Fruit fly (Drosophila melanogaster) whole organism, embryonic: ENCODE data around the gene CG6000.

Source experiments
- BEAF-32 ChIP-seq: fragments of 200-800 bp; sonication (Bioruptor generic); optimal IDR thresholded peaks from 3 replicates; lab custom pipeline; 2017; ENCODE audit warnings: missing biosample characterization, missing genetic modification characterization, mild to moderate bottlenecking, moderate library complexity, missing genetic modification reagents
- Bdp1 ChIP-seq: fragments of 200-800 bp; sonication (Bioruptor generic); optimal IDR thresholded peaks from 3 replicates; lab custom pipeline; 2016; ENCODE audit warnings: missing biosample characterization, missing genetic modification characterization
- Bteb2 ChIP-seq: fragments of 200-800 bp; sonication (Bioruptor generic); optimal IDR thresholded peaks from 2 replicates; lab custom pipeline; 2016; ENCODE audit warnings: missing biosample characterization, missing genetic modification characterization
- CG10543 ChIP-seq: fragments of 200-800 bp; sonication (Bioruptor generic); optimal IDR thresholded peaks from 3 replicates; lab custom pipeline; 2017; ENCODE audit warnings: missing biosample characterization, mild to moderate bottlenecking, missing genetic modification characterization, moderate library complexity
- CG11085 ChIP-seq: fragments of 200-800 bp; sonication (Bioruptor generic); IDR thresholded peaks from 2 replicates; pipeline ENCODE4 v1.3.6; 2022; ENCODE audit warnings: missing biosample characterization, missing genetic modification characterization
- CG11247 ChIP-seq: fragments of 200-800 bp; sonication (Bioruptor generic); IDR thresholded peaks from 2 replicates; pipeline ENCODE4 v1.3.6; 2022; ENCODE audit warnings: missing biosample characterization, missing genetic modification characterization
- CG14667 ChIP-seq: fragments of 200-800 bp; sonication (Bioruptor generic); IDR thresholded peaks from 2 replicates; pipeline ENCODE4 v1.3.6; 2022; ENCODE audit warnings: missing biosample characterization, missing genetic modification characterization
- CG15073 ChIP-seq: fragments of 200-800 bp; sonication (Bioruptor generic); optimal IDR thresholded peaks from 2 replicates; lab custom pipeline; 2016; ENCODE audit warnings: missing biosample characterization, missing genetic modification characterization
- CG18764 ChIP-seq: fragments of 200-800 bp; sonication (Bioruptor generic); optimal IDR thresholded peaks from 3 replicates; lab custom pipeline; 2016; ENCODE audit warnings: missing biosample characterization, missing genetic modification characterization
- CG4328 ChIP-seq: fragments of 200-800 bp; sonication (Bioruptor generic); optimal IDR thresholded peaks from 3 replicates; lab custom pipeline; 2017; ENCODE audit warnings: missing biosample characterization, missing genetic modification reagents, missing genetic modification characterization
- CG4360 ChIP-seq: fragments of 200-800 bp; sonication (Bioruptor generic); IDR thresholded peaks from 2 replicates; pipeline ENCODE4 v1.3.6; 2022; ENCODE audit warnings: missing biosample characterization, missing genetic modification characterization
- CG4820 ChIP-seq: fragments of 200-800 bp; sonication (Bioruptor generic); optimal IDR thresholded peaks from 3 replicates; lab custom pipeline; 2016; ENCODE audit warnings: missing biosample characterization, missing genetic modification characterization
- CG6175 ChIP-seq: fragments of 200-800 bp; sonication (Bioruptor generic); IDR thresholded peaks from 3 replicates; pipeline ENCODE4 v1.3.6; 2022; ENCODE audit warnings: missing biosample characterization, missing genetic modification characterization
- CG7372 ChIP-seq: fragments of 200-800 bp; sonication (Bioruptor generic); IDR thresholded peaks from 2 replicates; pipeline ENCODE4 v1.3.6; 2022; ENCODE audit warnings: missing biosample characterization, missing genetic modification characterization
- CG8478 ChIP-seq: fragments of >200 bp; optimal IDR thresholded peaks from 2 replicates; lab custom pipeline; 2018
- CG9876 ChIP-seq: fragments of 200-800 bp; sonication (Bioruptor generic); optimal IDR thresholded peaks from 2 replicates; lab custom pipeline; 2016; ENCODE audit warnings: missing biosample characterization, missing genetic modification characterization
- D19A ChIP-seq: fragments of 200-800 bp; optimal IDR thresholded peaks from 3 replicates; lab custom pipeline; 2019; ENCODE audit warnings: missing biosample characterization, mild to moderate bottlenecking, missing genetic modification characterization, moderate library complexity
- Dbx ChIP-seq: fragments of 200-800 bp; sonication (Bioruptor generic); IDR thresholded peaks from 3 replicates; pipeline ENCODE4 v1.3.6; 2022; ENCODE audit warnings: missing biosample characterization, missing genetic modification characterization
- Dip2 ChIP-seq: fragments of 200-800 bp; sonication (Bioruptor generic); IDR thresholded peaks from 2 replicates; pipeline ENCODE4 v1.3.6; 2022; ENCODE audit warnings: missing biosample characterization, missing genetic modification characterization
- Doc3 ChIP-seq: fragments of 200-800 bp; sonication (Bioruptor generic); IDR thresholded peaks from 3 replicates; pipeline ENCODE4 v1.3.6; 2022; ENCODE audit warnings: missing biosample characterization, missing genetic modification characterization; ENCODE audit not compliant: partially characterized antibody
- Fer3 ChIP-seq: fragments of 200-800 bp; sonication (Bioruptor generic); optimal IDR thresholded peaks from 2 replicates; lab custom pipeline; 2018; ENCODE audit warnings: missing biosample characterization, mild to moderate bottlenecking, missing genetic modification characterization, moderate library complexity
- HLHmδ ChIP-seq: fragments of 200-800 bp; sonication (Bioruptor generic); optimal IDR thresholded peaks from 2 replicates; lab custom pipeline; 2018; ENCODE audit warnings: missing biosample characterization, mild to moderate bottlenecking, missing genetic modification characterization, moderate library complexity
- Hr3 ChIP-seq: fragments of 200-800 bp; sonication (Bioruptor generic); optimal IDR thresholded peaks from 3 replicates; lab custom pipeline; 2016; ENCODE audit warnings: missing biosample characterization, missing genetic modification characterization
- MBD-R2 ChIP-seq: fragments of 200-800 bp; sonication (Bioruptor generic); IDR thresholded peaks from 2 replicates; pipeline ENCODE4 v1.3.6; 2022; ENCODE audit warnings: missing biosample characterization, missing genetic modification characterization
- Oaz ChIP-seq: fragments of 200-800 bp; sonication (Bioruptor generic); IDR thresholded peaks from 2 replicates; pipeline ENCODE4 v1.3.6; 2022; ENCODE audit warnings: missing biosample characterization, missing genetic modification characterization
- Opbp ChIP-seq: fragments of 200-800 bp; sonication (Bioruptor generic); IDR thresholded peaks from 3 replicates; pipeline ENCODE4 v1.3.6; 2022; ENCODE audit warnings: missing biosample characterization, missing genetic modification characterization; ENCODE audit not compliant: partially characterized antibody
- Sox100B ChIP-seq: fragments of 200-800 bp; sonication (Bioruptor generic); optimal IDR thresholded peaks from 3 replicates; lab custom pipeline; 2018; ENCODE audit warnings: missing biosample characterization, mild to moderate bottlenecking, missing genetic modification characterization
- Sry-β ChIP-seq: fragments of 200-800 bp; sonication (Bioruptor generic); optimal IDR thresholded peaks from 2 replicates; lab custom pipeline; 2018; ENCODE audit warnings: missing biosample characterization, mild to moderate bottlenecking, missing genetic modification characterization, moderate library complexity
- ato ChIP-seq: fragments of 200-800 bp; sonication (Bioruptor generic); IDR thresholded peaks from 2 replicates; pipeline ENCODE4 v1.3.6; 2022; ENCODE audit warnings: missing biosample characterization, missing genetic modification characterization; ENCODE audit not compliant: partially characterized antibody
- az2 ChIP-seq: fragments of 200-800 bp; sonication (Bioruptor generic); optimal IDR thresholded peaks from 3 replicates; lab custom pipeline; 2016; ENCODE audit warnings: missing biosample characterization, missing genetic modification characterization
- bsh ChIP-seq, 2 experiments: fragments of 200-800 bp; sonication (Bioruptor generic); optimal IDR thresholded peaks; 2 replicates each; lab custom pipeline; 2017 to 2018; ENCODE audit warnings: mild to moderate bottlenecking in 2 of 2, missing biosample characterization in 2 of 2, missing genetic modification characterization in 2 of 2, moderate library complexity in 1 of 2
- ci ChIP-seq: fragments of 200-800 bp; sonication (Bioruptor generic); IDR thresholded peaks from 3 replicates; pipeline ENCODE4 v1.3.6; 2022; ENCODE audit warnings: missing biosample characterization, missing genetic modification characterization
- ewg ChIP-seq: fragments of 200-800 bp; sonication (Bioruptor generic); optimal IDR thresholded peaks from 3 replicates; lab custom pipeline; 2017; ENCODE audit warnings: mild to moderate bottlenecking, missing biosample characterization, missing genetic modification reagents, missing genetic modification characterization
- gcm2 ChIP-seq: fragments of 200-800 bp; sonication (Bioruptor generic); optimal IDR thresholded peaks from 2 replicates; lab custom pipeline; 2016; ENCODE audit warnings: missing biosample characterization, missing genetic modification characterization
- gt ChIP-seq: fragments of 200-800 bp; sonication (Bioruptor generic); IDR thresholded peaks from 2 replicates; pipeline ENCODE4 v1.3.6; 2022; ENCODE audit warnings: missing biosample characterization, missing genetic modification characterization
- hb ChIP-seq: fragments of 200-800 bp; sonication (Bioruptor generic); IDR thresholded peaks from 3 replicates; pipeline ENCODE4 v1.3.6; 2022; ENCODE audit warnings: missing biosample characterization, missing genetic modification characterization; ENCODE audit not compliant: partially characterized antibody
- her ChIP-seq: fragments of 200-800 bp; sonication (Bioruptor generic); optimal IDR thresholded peaks from 2 replicates; lab custom pipeline; 2016; ENCODE audit warnings: missing biosample characterization, missing genetic modification characterization
- ind ChIP-seq: fragments of 200-800 bp; sonication (Bioruptor generic); optimal IDR thresholded peaks from 3 replicates; lab custom pipeline; 2016; ENCODE audit warnings: missing biosample characterization, missing genetic modification characterization
- kah ChIP-seq: fragments of 200-800 bp; sonication (Bioruptor generic); optimal IDR thresholded peaks from 2 replicates; lab custom pipeline; 2018; ENCODE audit warnings: missing biosample characterization, mild to moderate bottlenecking, missing genetic modification characterization
- kay ChIP-seq: fragments of 200-800 bp; sonication (Bioruptor generic); optimal IDR thresholded peaks from 2 replicates; lab custom pipeline; 2016; ENCODE audit warnings: missing biosample characterization, missing genetic modification characterization
- mam ChIP-seq: fragments of 200-800 bp; sonication (Bioruptor generic); optimal IDR thresholded peaks from 3 replicates; lab custom pipeline; 2016; ENCODE audit warnings: missing biosample characterization, missing genetic modification characterization
- mld ChIP-seq: fragments of 200-800 bp; sonication (Bioruptor generic); IDR thresholded peaks from 3 replicates; pipeline ENCODE4 v1.3.6; 2022; ENCODE audit warnings: missing biosample characterization, missing genetic modification characterization; ENCODE audit not compliant: partially characterized antibody
- p53 ChIP-seq: fragments of 200-800 bp; sonication (Bioruptor generic); optimal IDR thresholded peaks from 2 replicates; lab custom pipeline; 2016; ENCODE audit warnings: missing biosample characterization, missing genetic modification characterization
- pfk ChIP-seq: fragments of 200-800 bp; sonication (Bioruptor generic); optimal IDR thresholded peaks from 2 replicates; lab custom pipeline; 2018; ENCODE audit warnings: missing biosample characterization, mild to moderate bottlenecking, missing genetic modification characterization, moderate library complexity
- psq ChIP-seq: fragments of 200-800 bp; sonication (Bioruptor generic); optimal IDR thresholded peaks from 2 replicates; lab custom pipeline; 2017; ENCODE audit warnings: missing biosample characterization, missing genetic modification characterization
- scrt ChIP-seq: fragments of 200-800 bp; sonication (Bioruptor generic); optimal IDR thresholded peaks from 2 replicates; lab custom pipeline; 2018; ENCODE audit warnings: missing biosample characterization, mild to moderate bottlenecking, missing genetic modification characterization, moderate library complexity
- tgo ChIP-seq: fragments of 200-800 bp; sonication (Bioruptor generic); IDR thresholded peaks from 3 replicates; pipeline ENCODE4 v1.3.6; 2022; ENCODE audit warnings: missing biosample characterization, missing genetic modification characterization
- unc-4 ChIP-seq: fragments of 200-800 bp; sonication (Bioruptor generic); IDR thresholded peaks from 2 replicates; pipeline ENCODE4 v1.3.6; 2022; ENCODE audit warnings: missing biosample characterization, missing genetic modification characterization; ENCODE audit not compliant: partially characterized antibody
- z ChIP-seq: fragments of 200-800 bp; sonication (Bioruptor generic); IDR thresholded peaks from 3 replicates; pipeline ENCODE4 v1.3.6; 2022; ENCODE audit warnings: missing biosample characterization, missing genetic modification characterization

Gene CG6000

dm6 chr3R:24037538-24038265 is 16.5 kb upstream of the CG6000 start, which contains the start of gene spas (continued):
- peak; percentile 65 for TF ChIP-seq Bdp1 (GFP tag; lab: Kevin White, UChicago)
- TF ChIP-seq hb: peak; percentile 92
- peak; percentile 44; the same call in 1 of the 2 replicates for TF ChIP-seq CG11085 (GFP tag; lab: Robert Waterston, UW)
- peak; percentile 36 for TF ChIP-seq CG10543 (GFP tag; lab: Kevin White, UChicago)
- peak in 1 of 2 experiments; percentile 66 for TF ChIP-seq bsh (GFP tag; optimal IDR thresholded peaks at IDR 0.05; lab: Kevin White, UChicago)
- no peak for TF ChIP-seq scrt (GFP tag; lab: Kevin White, UChicago)
- TF ChIP-seq kah: no peak
- TF ChIP-seq unc-4: peak; percentile 88
- no peak for TF ChIP-seq CG8478 (lab: Kevin White, UChicago)
- no peak for TF ChIP-seq z (GFP tag; lab: Robert Waterston, UW)
- TF ChIP-seq ci: peak; percentile 76; the same call in 2 of the 3 replicates
- TF ChIP-seq gcm2 (GFP tag; lab: Kevin White, UChicago): no peak
- peak; percentile 60; the same call in 1 of the 2 replicates for TF ChIP-seq gt
- no peak for TF ChIP-seq p53 (GFP tag; lab: Kevin White, UChicago)
- TF ChIP-seq mld (GFP tag; lab: Robert Waterston, UW): peak; percentile 76
- peak; percentile 57 for TF ChIP-seq az2 (GFP tag; lab: Kevin White, UChicago)
- peak; percentile 20 for TF ChIP-seq CG4328 (GFP tag; lab: Kevin White, UChicago)
- TF ChIP-seq CG7372 (GFP tag; lab: Robert Waterston, UW): peak; percentile 49
- TF ChIP-seq Opbp (GFP tag; lab: Robert Waterston, UW): peak; percentile 93
- peak; percentile 90 for TF ChIP-seq Doc3 (GFP tag; lab: Robert Waterston, UW)
- TF ChIP-seq CG15073 (GFP tag; lab: Kevin White, UChicago): peak; percentile 26
- TF ChIP-seq ewg (GFP tag; lab: Kevin White, UChicago): peak; percentile 49
- TF ChIP-seq psq: peak; percentile 33
- TF ChIP-seq Bteb2 (GFP tag; lab: Kevin White, UChicago): peak; percentile 20
- TF ChIP-seq CG4820: peak; percentile 58
- TF ChIP-seq Sry-β: peak; percentile 96
- TF ChIP-seq Fer3 (tag; lab: Kevin White, UChicago): peak; percentile 46
- TF ChIP-seq CG4360 (GFP tag; lab: Robert Waterston, UW): no peak
- TF ChIP-seq Oaz (GFP tag; lab: Robert Waterston, UW): peak; percentile 37
- peak; percentile 72; the same call in 2 of the 3 replicates for TF ChIP-seq Dbx (GFP tag; lab: Robert Waterston, UW)
- peak; percentile 75 for TF ChIP-seq tgo
- peak; percentile 70 for TF ChIP-seq CG14667 (GFP tag; lab: Robert Waterston, UW)
- TF ChIP-seq CG6175 (GFP tag; lab: Robert Waterston, UW): peak; percentile 23; the same call in 1 of the 3 replicates
- peak; percentile 87 for TF ChIP-seq MBD-R2
- TF ChIP-seq CG18764: peak; percentile 64
- TF ChIP-seq pfk (GFP tag; lab: Kevin White, UChicago): no peak
- TF ChIP-seq ind: peak; percentile 75
- TF ChIP-seq BEAF-32 (GFP tag; lab: Kevin White, UChicago): peak; percentile 96
- peak; percentile 86 for TF ChIP-seq ato (GFP tag; lab: Robert Waterston, UW)
- TF ChIP-seq CG11247 (GFP tag; lab: Robert Waterston, UW): peak; percentile 53
- peak; percentile 14; the same call in 1 of the 2 replicates for TF ChIP-seq Dip2 (GFP tag; lab: Robert Waterston, UW)
- TF ChIP-seq HLHmδ: no peak
- no peak for TF ChIP-seq D19A (tag; lab: Kevin White, UChicago)
- peak; percentile 73 for TF ChIP-seq mam (GFP tag; lab: Kevin White, UChicago)
- peak; percentile 82 for TF ChIP-seq Hr3 (GFP tag; lab: Kevin White, UChicago)
- TF ChIP-seq kay: peak; percentile 30
- peak; percentile 7 for TF ChIP-seq her
- peak; percentile 31 for TF ChIP-seq CG9876
- no peak for TF ChIP-seq Sox100B (GFP tag; lab: Kevin White, UChicago)
